Fruit fly (Drosophila melanogaster): ENCODE results near the gene yellow-k.

dm6 chr3L:15493886-15494598 lies 26.4 kb upstream of the yellow-k start:
- no peak for TF ChIP-seq pita (GFP tag; optimal IDR thresholded peaks at IDR 0.05)
- TF ChIP-seq pfk (GFP tag; optimal IDR thresholded peaks at IDR 0.05) = no peak

Data from whole organism, embryonic.